Worm (Caenorhabditis elegans) whole organism, early embryonic: ENCODE data around the gene F36H12.3.
"Not testable (repeated sequence)": the region's sequence is repeated elsewhere in the genome, so short reads cannot be mapped to it uniquely, and the experiment has no call there.

Experiments used
- B0310.2 ChIP-seq: sonication (generic microtip); optimal IDR thresholded peaks from 2 replicates; lab custom pipeline; 2016; ENCODE audit warnings: mild to moderate bottlenecking, missing genetic modification characterization, missing compliant biosample characterization
- F13C5.2 ChIP-seq: sonication (generic microtip); optimal IDR thresholded peaks from 2 replicates; lab custom pipeline; 2017; ENCODE audit warnings: mild to moderate bottlenecking, missing genetic modification characterization, inconsistent platforms, missing compliant biosample characterization
- aly-1 ChIP-seq: sonication (generic microtip); optimal IDR thresholded peaks from 2 replicates; lab custom pipeline; 2016; ENCODE audit warnings: missing genetic modification characterization, missing compliant biosample characterization
- ama-1 ChIP-seq: fragments of 150-350 bp; optimal IDR thresholded peaks from 2 replicates; lab custom pipeline; 2014
- ceh-13 ChIP-seq: fragments of 200-800 bp; sonication (Bioruptor generic); optimal IDR thresholded peaks from 2 replicates; lab custom pipeline; 2018; ENCODE audit warnings: mild to moderate bottlenecking, missing genetic modification characterization, missing compliant biosample characterization
- ceh-36 ChIP-seq: sonication (generic microtip); optimal IDR thresholded peaks from 2 replicates; lab custom pipeline; 2016; ENCODE audit warnings: missing genetic modification characterization, inconsistent platforms, missing compliant biosample characterization
- ets-7 ChIP-seq: sonication (generic microtip); optimal IDR thresholded peaks from 2 replicates; lab custom pipeline; 2016; ENCODE audit warnings: missing genotype, missing genetic modification characterization, missing compliant biosample characterization
- flt-1 ChIP-seq: fragments of 200-800 bp; sonication (Bioruptor generic); IDR thresholded peaks from 2 replicates; pipeline ENCODE4 v1.3.6; 2022; ENCODE audit warnings: missing genetic modification characterization, missing compliant biosample characterization
- hmbx-1 ChIP-seq: sonication (generic microtip); optimal IDR thresholded peaks from 2 replicates; lab custom pipeline; 2016; ENCODE audit warnings: mild to moderate bottlenecking, missing genetic modification characterization, missing compliant biosample characterization
- hmg-4 ChIP-seq: fragments of 200-800 bp; sonication (Bioruptor generic); optimal IDR thresholded peaks from 2 replicates; lab custom pipeline; 2018; ENCODE audit warnings: mild to moderate bottlenecking, missing genetic modification characterization, missing compliant biosample characterization
- hnd-1 ChIP-seq: sonication (generic microtip); optimal IDR thresholded peaks from 2 replicates; lab custom pipeline; 2016; ENCODE audit warnings: missing genetic modification characterization, missing compliant biosample characterization
- pes-1 ChIP-seq: fragments of 200-800 bp; sonication (Bioruptor generic); IDR thresholded peaks from 2 replicates; pipeline ENCODE4 v1.3.6; 2022; ENCODE audit warnings: missing genetic modification reagents, missing genetic modification characterization, missing compliant biosample characterization
- scrt-1 ChIP-seq: fragments of 200-800 bp; sonication (Bioruptor generic); IDR thresholded peaks from 2 replicates; pipeline ENCODE4 v1.3.6; 2022; ENCODE audit warnings: missing genetic modification characterization, missing compliant biosample characterization
- sea-1 ChIP-seq: fragments of 200-800 bp; sonication (Bioruptor generic); conservative IDR thresholded peaks from 2 replicates; pipeline ENCODE4 v1.3.6; 2022; ENCODE audit warnings: missing genetic modification characterization, missing compliant biosample characterization
- tbx-11 ChIP-seq: fragments of 200-800 bp; sonication (Bioruptor generic); IDR thresholded peaks from 2 replicates; pipeline ENCODE4 v1.3.6; 2022; ENCODE audit warnings: missing genetic modification characterization, missing compliant biosample characterization
- tbx-37 ChIP-seq: fragments of 200-800 bp; sonication (Bioruptor generic); conservative IDR thresholded peaks from 2 replicates; pipeline ENCODE4 v1.3.6; 2022; ENCODE audit warnings: missing genetic modification reagents, missing genetic modification characterization, missing compliant biosample characterization
- tra-4 ChIP-seq: sonication (generic microtip); optimal IDR thresholded peaks from 2 replicates; lab custom pipeline; 2017; ENCODE audit warnings: missing genetic modification characterization, missing compliant biosample characterization

F36H12.3 gene

DNA sequence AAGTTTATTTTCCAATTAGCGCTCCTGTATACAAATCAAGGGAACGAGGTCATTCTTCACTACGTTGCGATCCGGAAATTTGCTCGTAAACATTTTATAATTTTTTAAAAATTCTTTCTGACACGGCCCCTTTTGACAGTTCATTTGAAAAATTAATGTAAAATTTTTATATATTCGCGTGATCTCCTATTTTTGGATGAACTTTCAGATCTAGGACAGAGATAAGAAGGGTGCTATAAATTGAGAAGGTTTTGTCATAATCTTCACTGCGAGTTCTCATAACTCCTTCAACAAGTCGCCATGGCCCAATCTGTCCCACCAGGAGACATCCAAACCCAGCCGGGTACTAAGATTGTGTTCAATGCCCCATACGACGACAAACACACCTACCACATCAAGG lies 12.3 kb upstream of the F36H12.3 start, which contains the start of gene msp-19:
msp-19 (plus strand) TSS at position 301 of the 400 bp plus-strand sequence.
- not testable (repeated sequence) for TF ChIP-seq aly-1 (tag; lab: Kevin White, UChicago); tbx-37 (GFP tag; lab: Robert Waterston, UW); pes-1

ce11 chrIV:5266474-5266873 lies 6.1 kb upstream of the F36H12.3 start, which contains the start of gene F36H12.5:
F36H12.5 (plus strand) TSS chrIV:5266774.
- TF ChIP-seq sea-1 (GFP tag; lab: Robert Waterston, UW) (no peak), B0310.2 (tag; lab: Kevin White, UChicago) (no peak), F13C5.2 (no peak), ets-7 (no peak), hmg-4 (GFP tag; lab: Kevin White, UChicago) (no peak), hnd-1 (tag; lab: Kevin White, UChicago) (no peak), scrt-1 (GFP tag; lab: Robert Waterston, UW) (no peak), pes-1 (no peak), ama-1 (lab: Kevin White, UChicago) (no peak), tbx-37 (GFP tag; lab: Robert Waterston, UW) (no peak), tbx-11 (GFP tag; lab: Robert Waterston, UW) (no peak), ceh-36 (tag; lab: Kevin White, UChicago) (no peak), flt-1 (GFP tag; lab: Robert Waterston, UW) (no peak), hmbx-1 (no peak), tra-4 (tag; lab: Kevin White, UChicago) (no peak)

DNA sequence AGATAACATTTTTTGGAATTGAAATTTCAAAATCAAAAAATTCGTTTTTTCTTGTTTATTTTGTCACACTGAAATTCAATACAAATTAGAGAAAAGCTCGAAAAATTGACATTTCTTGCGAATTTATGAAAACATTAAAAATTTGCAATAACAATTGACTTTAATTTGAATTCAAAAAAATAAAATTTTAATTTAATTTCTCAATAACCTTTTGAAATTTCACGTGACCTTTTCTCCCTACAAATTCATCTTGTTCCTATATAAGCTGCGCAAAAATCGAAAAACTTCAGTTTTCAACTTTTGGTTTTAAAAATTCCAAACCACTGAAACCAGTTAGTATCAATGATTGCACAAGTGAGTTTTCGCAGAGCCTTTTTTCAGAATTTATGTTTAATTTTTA lies 3.8 kb upstream of the F36H12.3 start, which contains the start of gene F36H12.4:
F36H12.4 (plus strand) TSS at position 301 of the 400 bp plus-strand sequence.
- no peak for TF ChIP-seq ama-1 (lab: Kevin White, UChicago)
- no peak for TF ChIP-seq flt-1 (GFP tag; lab: Robert Waterston, UW)
- TF ChIP-seq sea-1 (GFP tag; lab: Robert Waterston, UW) = no peak
- no peak for TF ChIP-seq pes-1

DNA sequence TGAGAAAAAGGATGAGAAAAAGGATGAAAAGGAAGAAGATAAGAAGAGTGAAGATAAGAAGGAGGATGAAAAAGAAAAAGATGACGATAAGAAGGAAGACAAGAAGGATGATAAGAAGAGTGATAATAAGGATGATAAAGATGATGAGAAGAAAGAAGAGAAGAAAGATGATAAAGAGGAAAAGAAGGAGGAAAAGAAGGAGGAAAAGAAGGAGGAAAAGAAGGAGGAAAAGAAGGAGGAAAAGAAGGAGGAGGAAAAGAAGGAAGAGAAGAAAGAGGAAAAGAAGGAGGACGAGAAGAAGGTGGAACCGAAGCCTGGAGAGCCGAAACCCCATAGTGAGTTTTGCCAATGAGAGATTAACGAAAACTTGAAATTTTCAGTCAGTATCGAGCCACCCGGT lies 767 bp downstream of the F36H12.3 start:
- TF ChIP-seq hnd-1 (tag; lab: Kevin White, UChicago) (no peak), B0310.2 (tag; lab: Kevin White, UChicago) (no peak), flt-1 (GFP tag; lab: Robert Waterston, UW) (no peak), tbx-37 (GFP tag; lab: Robert Waterston, UW) (no peak), aly-1 (tag; lab: Kevin White, UChicago) (no peak)

ce11 chrIV:5274123-5274581 lies 1.5 kb downstream of the F36H12.3 start, which contains the start of gene slfl-4:
slfl-4 (plus strand) TSS chrIV:5274531.
- TF ChIP-seq ets-7 (no peak), tbx-11 (GFP tag; lab: Robert Waterston, UW) (no peak), sea-1 (GFP tag; lab: Robert Waterston, UW) (no peak), ceh-36 (tag; lab: Kevin White, UChicago) (no peak), ama-1 (lab: Kevin White, UChicago) (no peak), flt-1 (GFP tag; lab: Robert Waterston, UW) (no peak), aly-1 (tag; lab: Kevin White, UChicago) (no peak), B0310.2 (tag; lab: Kevin White, UChicago) (no peak), hmbx-1 (no peak), F13C5.2 (no peak), ceh-13 (GFP tag; lab: Kevin White, UChicago) (no peak), hmg-4 (GFP tag; lab: Kevin White, UChicago) (no peak), tra-4 (tag; lab: Kevin White, UChicago) (no peak), pes-1 (no peak), tbx-37 (GFP tag; lab: Robert Waterston, UW) (no peak), scrt-1 (GFP tag; lab: Robert Waterston, UW) (no peak)

- TF ChIP-seq ama-1 (lab: Kevin White, UChicago) = no peak
- no peak for TF ChIP-seq hmbx-1
- TF ChIP-seq flt-1 (GFP tag; lab: Robert Waterston, UW) = no peak
- TF ChIP-seq ceh-36 (tag; lab: Kevin White, UChicago) = no peak
- no peak for TF ChIP-seq tbx-11 (GFP tag; lab: Robert Waterston, UW)
- no peak for TF ChIP-seq ceh-13 (GFP tag; lab: Kevin White, UChicago)
- no peak for TF ChIP-seq tra-4 (tag; lab: Kevin White, UChicago)
- TF ChIP-seq sea-1 (GFP tag; lab: Robert Waterston, UW) = no peak
- no peak for TF ChIP-seq pes-1
- TF ChIP-seq F13C5.2 = no peak
- TF ChIP-seq hmg-4 (GFP tag; lab: Kevin White, UChicago) = no peak
- no peak for TF ChIP-seq hnd-1 (tag; lab: Kevin White, UChicago)
Observed at ce11 chrIV:5277752-5278151, 5.1 kb downstream of the F36H12.3 start, which contains the start of gene F36H12.17. F36H12.17 (minus strand) TSS chrIV:5277852.

DNA sequence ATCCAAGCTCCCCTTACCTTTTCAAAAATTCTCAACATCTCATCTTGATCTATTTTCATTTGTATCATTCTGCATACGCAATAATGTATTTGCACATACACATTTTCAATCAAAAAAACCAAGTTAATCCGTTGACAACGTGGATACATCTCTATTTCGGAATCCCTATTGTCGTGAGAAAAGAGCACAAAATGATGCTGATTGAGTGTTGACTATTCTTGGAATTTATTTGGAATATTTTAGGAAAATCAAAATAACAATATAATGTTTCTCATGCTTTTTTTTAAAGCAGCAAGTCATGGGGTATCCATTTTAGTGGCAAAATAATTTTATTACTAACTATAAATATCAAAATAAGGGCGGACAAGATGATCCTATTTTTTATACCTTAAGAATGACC lies 8.8 kb downstream of the F36H12.3 start:
- TF ChIP-seq tbx-37 (GFP tag; lab: Robert Waterston, UW) (no peak), B0310.2 (tag; lab: Kevin White, UChicago) (no peak), F13C5.2 (no peak), pes-1 (no peak), hnd-1 (tag; lab: Kevin White, UChicago) (no peak), flt-1 (GFP tag; lab: Robert Waterston, UW) (no peak), tbx-11 (GFP tag; lab: Robert Waterston, UW) (no peak), scrt-1 (GFP tag; lab: Robert Waterston, UW) (no peak), hmbx-1 (no peak), ama-1 (lab: Kevin White, UChicago) (no peak), ceh-13 (GFP tag; lab: Kevin White, UChicago) (no peak), aly-1 (tag; lab: Kevin White, UChicago) (no peak), ets-7 (no peak), hmg-4 (GFP tag; lab: Kevin White, UChicago) (no peak), ceh-36 (tag; lab: Kevin White, UChicago) (no peak), sea-1 (GFP tag; lab: Robert Waterston, UW) (no peak)
